Worm (Caenorhabditis elegans) whole organism, L4 larva: Measurements from ENCODE around the gene mxl-3.

Source experiments
- F10B5.3 ChIP-seq: sonication (generic microtip); optimal IDR thresholded peaks from 2 replicates; lab custom pipeline; 2016; ENCODE audit warnings: mild to moderate bottlenecking, missing genetic modification characterization, missing compliant biosample characterization
- F26F4.8 ChIP-seq: fragments of 200-800 bp; sonication (Bioruptor generic); conservative IDR thresholded peaks from 2 replicates; pipeline ENCODE4 v1.3.6; 2022; ENCODE audit warnings: missing genetic modification characterization, missing compliant biosample characterization
- F49E8.2 ChIP-seq: sonication (generic microtip); optimal IDR thresholded peaks from 2 replicates; lab custom pipeline; 2016; ENCODE audit warnings: missing compliant biosample characterization, mild to moderate bottlenecking, missing genetic modification characterization, borderline replicate concordance
- Y105C5A.15 ChIP-seq: fragments of 200-800 bp; sonication (Bioruptor generic); IDR thresholded peaks from 2 replicates; pipeline ENCODE4 v1.3.6; 2022; ENCODE audit warnings: missing genetic modification characterization, missing compliant biosample characterization
- Y48G9A.11 ChIP-seq: fragments of 200-800 bp; sonication (Bioruptor generic); IDR thresholded peaks from 2 replicates; pipeline ENCODE4 v1.3.6; 2022; ENCODE audit warnings: missing genetic modification reagents, missing genetic modification characterization, missing compliant biosample characterization
- Y75B8A.6 ChIP-seq: fragments of 200-800 bp; sonication (Bioruptor generic); IDR thresholded peaks from 2 replicates; pipeline ENCODE4 v1.3.6; 2022; ENCODE audit warnings: missing genetic modification reagents, missing genetic modification characterization, missing compliant biosample characterization
- ZK337.2 ChIP-seq: fragments of 200-800 bp; sonication (Bioruptor generic); IDR thresholded peaks from 2 replicates; pipeline ENCODE4 v1.3.6; 2022; ENCODE audit warnings: missing genetic modification reagents, missing genetic modification characterization, missing compliant biosample characterization
- ZK546.5 ChIP-seq, 2 experiments: sonication (generic microtip); optimal IDR thresholded peaks; 2 replicates each; lab custom pipeline; 2017; ENCODE audit warnings: missing biosample characterization in 2 of 2, missing genetic modification characterization in 2 of 2
- aha-1 ChIP-seq: fragments of 150-350 bp; peaks from one replicate; lab custom pipeline; 2014; ENCODE audit warnings: missing biosample characterization, missing genetic modification characterization
- ama-1 ChIP-seq: fragments of 150-350 bp; optimal IDR thresholded peaks from 2 replicates; lab custom pipeline; 2014; ENCODE audit warnings: inconsistent platforms, mixed read lengths
- arid-1 ChIP-seq: fragments of 200-800 bp; sonication (Bioruptor generic); conservative IDR thresholded peaks from 2 replicates; pipeline ENCODE4 v1.3.6; 2022; ENCODE audit warnings: missing genetic modification reagents, missing genetic modification characterization, missing compliant biosample characterization
- ceh-32 ChIP-seq: sonication (generic microtip); optimal IDR thresholded peaks from 2 replicates; lab custom pipeline; 2016; ENCODE audit warnings: mild to moderate bottlenecking, missing genetic modification characterization, missing compliant biosample characterization; ENCODE audit not compliant: poor library complexity
- ceh-44 ChIP-seq: fragments of 200-800 bp; sonication (Bioruptor generic); IDR thresholded peaks from 2 replicates; pipeline ENCODE4 v1.3.6; 2022; ENCODE audit warnings: missing genetic modification reagents, missing genetic modification characterization, missing compliant biosample characterization
- ceh-62 ChIP-seq: sonication (generic microtip); optimal IDR thresholded peaks from 2 replicates; lab custom pipeline; 2017; ENCODE audit warnings: missing biosample characterization, missing genetic modification characterization
- ces-1 ChIP-seq: fragments of 150-350 bp; sonication (generic microtip); optimal IDR thresholded peaks from 4 replicates; lab custom pipeline; 2014; ENCODE audit warnings: missing biosample characterization, missing genetic modification reagents, missing genetic modification characterization
- ctbp-1 ChIP-seq: fragments of 200-800 bp; sonication (Bioruptor generic); IDR thresholded peaks from 2 replicates; pipeline ENCODE4 v1.3.6; 2022; ENCODE audit warnings: missing genetic modification reagents, missing genetic modification characterization, missing compliant biosample characterization
- daf-8 ChIP-seq: fragments of 200-800 bp; sonication (Bioruptor generic); IDR thresholded peaks from 2 replicates; pipeline ENCODE4 v1.3.6; 2022; ENCODE audit warnings: missing genetic modification characterization, missing compliant biosample characterization
- dmd-8 ChIP-seq: fragments of 200-800 bp; sonication (Bioruptor generic); IDR thresholded peaks from 2 replicates; pipeline ENCODE4 v1.3.6; 2022; ENCODE audit warnings: missing genetic modification characterization, missing compliant biosample characterization
- duxl-1 ChIP-seq: sonication (generic microtip); optimal IDR thresholded peaks from 2 replicates; lab custom pipeline; 2016; ENCODE audit warnings: mild to moderate bottlenecking, missing genetic modification characterization, moderate library complexity, missing compliant biosample characterization; ENCODE audit not compliant: poor library complexity
- dve-1 ChIP-seq: sonication (generic microtip); optimal IDR thresholded peaks from 2 replicates; lab custom pipeline; 2017; ENCODE audit warnings: antibody characterized with exemption, mild to moderate bottlenecking, missing genetic modification characterization, missing compliant biosample characterization; ENCODE audit not compliant: insufficient read depth
- egl-27 ChIP-seq: sonication (generic microtip); optimal IDR thresholded peaks from 3 replicates; lab custom pipeline; 2017; ENCODE audit warnings: missing biosample characterization, missing genetic modification reagents, missing genetic modification characterization
- egl-43 ChIP-seq: fragments of 200-800 bp; sonication (Bioruptor generic); IDR thresholded peaks from 2 replicates; pipeline ENCODE4 v1.3.6; 2022; ENCODE audit warnings: missing genetic modification reagents, missing genetic modification characterization, missing compliant biosample characterization
- fos-1 ChIP-seq: fragments of 150-350 bp; optimal IDR thresholded peaks from 2 replicates; lab custom pipeline; 2014; ENCODE audit warnings: missing biosample characterization, missing genetic modification characterization
- hif-1 ChIP-seq, 2 experiments: sonication (generic microtip); optimal IDR thresholded peaks; 2 replicates each; lab custom pipeline; 2016 to 2017; ENCODE audit warnings: missing compliant biosample characterization in 2 of 2, missing genetic modification characterization in 2 of 2, missing genetic modification reagents in 2 of 2, missing genotype in 2 of 2, mild to moderate bottlenecking in 1 of 2
- hlh-30 ChIP-seq: sonication (generic microtip); optimal IDR thresholded peaks from 2 replicates; lab custom pipeline; 2017; ENCODE audit warnings: antibody characterized with exemption, mild to moderate bottlenecking, missing genetic modification characterization, missing compliant biosample characterization; ENCODE audit not compliant: insufficient read depth
- jun-1 ChIP-seq: fragments of 150-350 bp; optimal IDR thresholded peaks from 2 replicates; lab custom pipeline; 2014; ENCODE audit warnings: missing biosample characterization, missing genetic modification reagents, missing genetic modification characterization
- lin-1 ChIP-seq: fragments of 200-800 bp; sonication (Bioruptor generic); IDR thresholded peaks from 2 replicates; pipeline ENCODE4 v1.3.6; 2022; ENCODE audit warnings: missing genetic modification reagents, missing genetic modification characterization, missing compliant biosample characterization
- lin-38 ChIP-seq: fragments of 200-800 bp; sonication (Bioruptor generic); IDR thresholded peaks from 2 replicates; pipeline ENCODE4 v1.3.6; 2022; ENCODE audit warnings: missing genetic modification reagents, missing genetic modification characterization, missing compliant biosample characterization
- lin-39 ChIP-seq: fragments of 150-350 bp; optimal IDR thresholded peaks from 2 replicates; lab custom pipeline; 2014; ENCODE audit warnings: missing biosample characterization, missing genetic modification reagents, missing genetic modification characterization
- lir-3 ChIP-seq: sonication (generic microtip); optimal IDR thresholded peaks from 2 replicates; lab custom pipeline; 2016; ENCODE audit warnings: mild to moderate bottlenecking, missing genetic modification characterization, missing compliant biosample characterization
- mes-2 ChIP-seq: sonication (generic microtip); optimal IDR thresholded peaks from 2 replicates; lab custom pipeline; 2016; ENCODE audit warnings: missing genotype, mild to moderate bottlenecking, missing genetic modification characterization, missing compliant biosample characterization; ENCODE audit not compliant: poor library complexity, severe bottlenecking
- mxl-3 ChIP-seq: fragments of 200-800 bp; sonication (Bioruptor generic); optimal IDR thresholded peaks from 2 replicates; lab custom pipeline; 2018; ENCODE audit warnings: mild to moderate bottlenecking, missing genetic modification characterization, missing compliant biosample characterization
- nhr-102 ChIP-seq: sonication (generic microtip); optimal IDR thresholded peaks from 2 replicates; lab custom pipeline; 2016; ENCODE audit warnings: mild to moderate bottlenecking, missing genetic modification characterization, moderate library complexity, missing compliant biosample characterization
- nhr-11 ChIP-seq: fragments of 150-350 bp; optimal IDR thresholded peaks from 2 replicates; lab custom pipeline; 2014; ENCODE audit warnings: missing biosample characterization, missing genetic modification characterization
- nhr-111 ChIP-seq: fragments of 200-800 bp; sonication (Bioruptor generic); optimal IDR thresholded peaks from 2 replicates; lab custom pipeline; 2018; ENCODE audit warnings: mild to moderate bottlenecking, missing genetic modification characterization, missing compliant biosample characterization
- nhr-237 ChIP-seq: sonication (generic microtip); optimal IDR thresholded peaks from 2 replicates; lab custom pipeline; 2017; ENCODE audit warnings: missing biosample characterization, missing genetic modification characterization
- nhr-25 ChIP-seq: sonication (generic microtip); optimal IDR thresholded peaks from 2 replicates; lab custom pipeline; 2017; ENCODE audit warnings: missing genetic modification characterization, mild to moderate bottlenecking, missing compliant biosample characterization, antibody characterized with exemption, moderate library complexity, borderline replicate concordance; ENCODE audit not compliant: insufficient read depth
- nhr-28 ChIP-seq: fragments of 150-350 bp; optimal IDR thresholded peaks from 2 replicates; lab custom pipeline; 2014; ENCODE audit warnings: missing biosample characterization, missing genetic modification characterization
- nhr-48 ChIP-seq: sonication (generic microtip); optimal IDR thresholded peaks from 2 replicates; lab custom pipeline; 2016; ENCODE audit warnings: mild to moderate bottlenecking, missing genetic modification characterization, missing compliant biosample characterization
- nhr-6 ChIP-seq: fragments of 150-350 bp; optimal IDR thresholded peaks from 2 replicates; lab custom pipeline; 2014; ENCODE audit warnings: missing biosample characterization, missing genetic modification characterization
- nhr-76 ChIP-seq: fragments of 150-350 bp; optimal IDR thresholded peaks from 2 replicates; lab custom pipeline; 2014; ENCODE audit warnings: missing biosample characterization, missing genetic modification characterization
- nhr-77 ChIP-seq: fragments of 150-350 bp; optimal IDR thresholded peaks from 2 replicates; lab custom pipeline; 2014; ENCODE audit warnings: missing biosample characterization, missing genetic modification characterization
- php-3 ChIP-seq: fragments of 200-800 bp; sonication (Bioruptor generic); IDR thresholded peaks from 2 replicates; pipeline ENCODE4 v1.3.6; 2022; ENCODE audit warnings: missing genetic modification reagents, missing genetic modification characterization, missing compliant biosample characterization
- sdz-12 ChIP-seq: fragments of 200-800 bp; sonication (Bioruptor generic); optimal IDR thresholded peaks from 2 replicates; lab custom pipeline; 2018; ENCODE audit warnings: mild to moderate bottlenecking, missing genetic modification characterization, missing compliant biosample characterization
- tag-97 ChIP-seq: fragments of 200-800 bp; sonication (Bioruptor generic); IDR thresholded peaks from 2 replicates; pipeline ENCODE4 v1.3.6; 2022; ENCODE audit warnings: missing genetic modification characterization, missing compliant biosample characterization
- unc-62 ChIP-seq, 3 experiments: fragments of 150-350 bp in 1 of 3; sonication (generic microtip); optimal IDR thresholded peaks in 2 of 3; peaks in 1 of 3; 1 replicate in 1 of 3; 2 replicates in 2 of 3; lab custom pipeline; 2014 to 2017; ENCODE audit warnings: missing biosample characterization in 3 of 3, missing genetic modification characterization in 3 of 3, missing genetic modification reagents in 3 of 3, missing genotype in 1 of 3
- zag-1 ChIP-seq: fragments of 150-350 bp; optimal IDR thresholded peaks from 2 replicates; lab custom pipeline; 2014; ENCODE audit warnings: missing biosample characterization, missing genetic modification characterization
- zfp-2 ChIP-seq: sonication (generic microtip); optimal IDR thresholded peaks from 2 replicates; lab custom pipeline; 2016; ENCODE audit warnings: mild to moderate bottlenecking, missing genetic modification characterization, missing compliant biosample characterization
- zip-11 ChIP-seq: fragments of 200-800 bp; sonication (Bioruptor generic); IDR thresholded peaks from 2 replicates; pipeline ENCODE4 v1.3.6; 2022; ENCODE audit warnings: missing genetic modification characterization, missing compliant biosample characterization
- zip-2 ChIP-seq: fragments of 150-350 bp; optimal IDR thresholded peaks from 2 replicates; lab custom pipeline; 2014; ENCODE audit warnings: missing biosample characterization, missing genetic modification characterization
- ztf-11 ChIP-seq: fragments of 150-350 bp; optimal IDR thresholded peaks from 2 replicates; lab custom pipeline; 2014; ENCODE audit warnings: missing biosample characterization, missing genetic modification characterization

Gene mxl-3

ce11 chrX:13328868-13329267, 21.7 kb downstream of the mxl-3 start (continued):
- no peak for TF ChIP-seq Y75B8A.6 (GFP tag; lab: Robert Waterston, UW)
- TF ChIP-seq nhr-28 (tag; lab: Kevin White, UChicago): peak; percentile 92
- TF ChIP-seq ceh-62 (tag; lab: Kevin White, UChicago): no peak
- no peak for TF ChIP-seq nhr-237 (tag; lab: Kevin White, UChicago)
- no peak for TF ChIP-seq nhr-102 (tag; lab: Kevin White, UChicago)
- TF ChIP-seq nhr-6 (tag; lab: Kevin White, UChicago): peak; percentile 67
- no peak for TF ChIP-seq fos-1 (tag; lab: Kevin White, UChicago)
- TF ChIP-seq arid-1 (GFP tag; lab: Robert Waterston, UW): no peak
- TF ChIP-seq ces-1: no peak
- TF ChIP-seq F10B5.3: no peak
- TF ChIP-seq egl-43 (GFP tag; lab: Robert Waterston, UW): no peak
- TF ChIP-seq zip-11 (GFP tag; lab: Robert Waterston, UW): no peak
- peak in 1 of 2 experiments; percentile 99 for TF ChIP-seq unc-62 (GFP tag; optimal IDR thresholded peaks at IDR 0.05 in 1 of 2; lab: Kevin White, UChicago)
- TF ChIP-seq unc-62 (tag; optimal IDR thresholded peaks at IDR 0.05; lab: Kevin White, UChicago): no peak
- no peak for TF ChIP-seq nhr-25
- TF ChIP-seq F49E8.2: no peak
- TF ChIP-seq tag-97 (GFP tag; lab: Robert Waterston, UW): no peak
- no peak for TF ChIP-seq ZK546.5 (tag; optimal IDR thresholded peaks at IDR 0.05; lab: Kevin White, UChicago)
- no peak for TF ChIP-seq Y105C5A.15 (GFP tag; lab: Robert Waterston, UW)
- TF ChIP-seq F26F4.8 (GFP tag; lab: Robert Waterston, UW): no peak
- TF ChIP-seq lin-38 (GFP tag; lab: Robert Waterston, UW): peak; percentile 81
- TF ChIP-seq zfp-2 (tag; lab: Kevin White, UChicago): no peak
- TF ChIP-seq dve-1: peak; percentile 80
- peak; percentile 87 for TF ChIP-seq nhr-11 (tag; lab: Kevin White, UChicago)
- TF ChIP-seq zag-1: no peak
- TF ChIP-seq php-3 (GFP tag; lab: Robert Waterston, UW): peak; percentile 73
- TF ChIP-seq nhr-111 (GFP tag; lab: Kevin White, UChicago): no peak
- peak in 1 of 2 experiments; percentile 65 for TF ChIP-seq hif-1 (tag; optimal IDR thresholded peaks at IDR 0.05; lab: Kevin White, UChicago)
- TF ChIP-seq nhr-76 (tag; lab: Kevin White, UChicago): no peak
- TF ChIP-seq daf-8 (GFP tag; lab: Robert Waterston, UW): no peak
- TF ChIP-seq mes-2: peak; percentile 69
- no peak for TF ChIP-seq ama-1
- TF ChIP-seq ctbp-1 (GFP tag; lab: Robert Waterston, UW): 0 out of 2 replicates have a peak, but pooled peaks have one; percentile 19
- no peak for TF ChIP-seq ztf-11 (tag; lab: Kevin White, UChicago)
- no peak for TF ChIP-seq lir-3 (tag; lab: Kevin White, UChicago)
- peak; percentile 37 for TF ChIP-seq lin-39 (tag; lab: Kevin White, UChicago)
- TF ChIP-seq jun-1 (tag; lab: Kevin White, UChicago): no peak
- TF ChIP-seq hlh-30 (tag; lab: Kevin White, UChicago): peak; percentile 96
- TF ChIP-seq ZK337.2: no peak
- 0 out of 2 replicates have a peak, but pooled peaks have one; percentile 52 for TF ChIP-seq lin-1 (GFP tag; lab: Robert Waterston, UW)
- peak; percentile 75 for TF ChIP-seq nhr-77 (tag; lab: Kevin White, UChicago)
- TF ChIP-seq nhr-48 (tag; lab: Kevin White, UChicago): peak; percentile 60
- TF ChIP-seq ceh-32: no peak
- TF ChIP-seq zip-2 (tag; lab: Kevin White, UChicago): no peak
- no peak for TF ChIP-seq sdz-12 (GFP tag; lab: Kevin White, UChicago)
- no peak for TF ChIP-seq Y48G9A.11 (GFP tag; lab: Robert Waterston, UW)
- no peak for TF ChIP-seq egl-27 (tag; lab: Kevin White, UChicago)
- peak; percentile 69 for TF ChIP-seq mxl-3
- TF ChIP-seq duxl-1 (tag; lab: Kevin White, UChicago): no peak
- peak; percentile 49 for TF ChIP-seq aha-1 (tag; lab: Kevin White, UChicago)
- TF ChIP-seq dmd-8 (GFP tag; lab: Robert Waterston, UW): no peak
- no peak for TF ChIP-seq ceh-44 (GFP tag; lab: Robert Waterston, UW)
